Worm (Caenorhabditis elegans) whole organism, L1 larva: ENCODE results near the gene sup-26.

ENCODE experiments used
- C34B4.2 ChIP-seq: sonication (generic microtip); optimal IDR thresholded peaks from 2 replicates; lab custom pipeline; 2017; ENCODE audit warnings: mild to moderate bottlenecking, missing genetic modification characterization, missing compliant biosample characterization
- F16B12.6 ChIP-seq: fragments of 150-350 bp; optimal IDR thresholded peaks from 2 replicates; lab custom pipeline; 2014; ENCODE audit warnings: missing biosample characterization, missing genetic modification characterization
- blmp-1 ChIP-seq: fragments of 150-350 bp; optimal IDR thresholded peaks from 2 replicates; lab custom pipeline; 2014; ENCODE audit warnings: missing biosample characterization, missing genetic modification characterization
- ceh-88 ChIP-seq: fragments of 200-800 bp; sonication (Bioruptor generic); IDR thresholded peaks from 2 replicates; pipeline ENCODE4 v1.3.6; 2022; ENCODE audit warnings: missing genetic modification characterization, missing compliant biosample characterization
- dpl-1 ChIP-seq, 3 experiments: fragments of 150-350 bp in 2 of 3; sonication (generic microtip) in 1 of 3; optimal IDR thresholded peaks; 2 replicates each; lab custom pipeline; 2014 to 2017; ENCODE audit warnings: missing biosample characterization in 3 of 3, missing genetic modification characterization in 3 of 3, missing genetic modification reagents in 3 of 3
- dsc-1 ChIP-seq: sonication (generic microtip); optimal IDR thresholded peaks from 2 replicates; lab custom pipeline; 2016; ENCODE audit warnings: mild to moderate bottlenecking, missing genetic modification characterization, missing compliant biosample characterization
- efl-1 ChIP-seq, 4 experiments: fragments of 150-350 bp; optimal IDR thresholded peaks in 3 of 4; peaks in 1 of 4; 1 replicate in 1 of 4; 2 replicates in 3 of 4; lab custom pipeline; 2014; ENCODE audit warnings: missing biosample characterization in 2 of 4, missing genetic modification characterization in 2 of 4, missing genetic modification reagents in 2 of 4
- efl-3 ChIP-seq: fragments of 200-800 bp; sonication (Bioruptor generic); optimal IDR thresholded peaks from 2 replicates; lab custom pipeline; 2018; ENCODE audit warnings: mild to moderate bottlenecking, missing genetic modification characterization, missing compliant biosample characterization
- elt-3 ChIP-seq, 6 experiments: fragments of 150-350 bp in 1 of 6; sonication (generic microtip); optimal IDR thresholded peaks; 2 replicates each; lab custom pipeline; 2017 to 2018; ENCODE audit warnings: missing biosample characterization in 6 of 6, missing genetic modification characterization in 6 of 6, inconsistent platforms in 1 of 6
- fkh-4 ChIP-seq: sonication (generic microtip); optimal IDR thresholded peaks from 2 replicates; lab custom pipeline; 2016; ENCODE audit warnings: missing compliant biosample characterization, missing genetic modification characterization, borderline replicate concordance
- fkh-8 ChIP-seq: sonication (generic microtip); optimal IDR thresholded peaks from 2 replicates; lab custom pipeline; 2016; ENCODE audit warnings: mild to moderate bottlenecking, missing genetic modification characterization, missing compliant biosample characterization
- hlh-17 ChIP-seq: fragments of 200-800 bp; sonication (Bioruptor generic); optimal IDR thresholded peaks from 2 replicates; lab custom pipeline; 2018; ENCODE audit warnings: missing genetic modification characterization, mild to moderate bottlenecking, missing compliant biosample characterization, moderate library complexity, borderline replicate concordance
- lin-13 ChIP-seq: fragments of 150-350 bp; optimal IDR thresholded peaks from 2 replicates; lab custom pipeline; 2014; ENCODE audit warnings: missing biosample characterization, missing genetic modification reagents, missing genetic modification characterization
- lin-14 ChIP-seq: fragments of 200-800 bp; sonication (Bioruptor generic); optimal IDR thresholded peaks from 2 replicates; lab custom pipeline; 2018; ENCODE audit warnings: mild to moderate bottlenecking, missing genetic modification characterization, moderate library complexity, missing compliant biosample characterization
- lin-15B ChIP-seq: fragments of 150-350 bp; sonication (generic microtip); optimal IDR thresholded peaks from 3 replicates; lab custom pipeline; 2014; ENCODE audit warnings: missing biosample characterization, missing genetic modification characterization
- lin-35 ChIP-seq, 2 experiments: fragments of 150-350 bp; optimal IDR thresholded peaks; 2 replicates each; lab custom pipeline; 2014; ENCODE audit warnings: missing biosample characterization in 2 of 2, missing genetic modification characterization in 2 of 2, missing genetic modification reagents in 2 of 2
- lin-39 ChIP-seq: fragments of 150-350 bp; optimal IDR thresholded peaks from 2 replicates; lab custom pipeline; 2014; ENCODE audit warnings: missing biosample characterization, missing genetic modification reagents, missing genetic modification characterization
- lir-3 ChIP-seq: sonication (generic microtip); optimal IDR thresholded peaks from 2 replicates; lab custom pipeline; 2016; ENCODE audit warnings: mild to moderate bottlenecking, missing genetic modification characterization, moderate library complexity, missing compliant biosample characterization; ENCODE audit not compliant: poor library complexity
- lsy-2 ChIP-seq, 2 experiments: fragments of 150-350 bp; optimal IDR thresholded peaks; 2 replicates each; lab custom pipeline; 2014; ENCODE audit warnings: missing biosample characterization in 2 of 2, missing genetic modification characterization in 2 of 2
- mdl-1 ChIP-seq, 2 experiments: fragments of 150-350 bp; optimal IDR thresholded peaks; 2 replicates each; lab custom pipeline; 2014 to 2017; ENCODE audit warnings: missing biosample characterization in 2 of 2, missing genetic modification characterization in 2 of 2, inconsistent platforms in 1 of 2
- mef-2 ChIP-seq: fragments of 150-350 bp; optimal IDR thresholded peaks from 2 replicates; lab custom pipeline; 2014; ENCODE audit warnings: missing biosample characterization, missing genetic modification characterization
- mep-1 ChIP-seq: fragments of 150-350 bp; optimal IDR thresholded peaks from 2 replicates; lab custom pipeline; 2014; ENCODE audit warnings: missing biosample characterization, missing genetic modification characterization
- nhr-11 ChIP-seq: fragments of 150-350 bp; optimal IDR thresholded peaks from 2 replicates; lab custom pipeline; 2014; ENCODE audit warnings: missing biosample characterization, missing genetic modification characterization
- nhr-19 ChIP-seq: fragments of 200-800 bp; sonication (Bioruptor generic); conservative IDR thresholded peaks from 2 replicates; pipeline ENCODE4 v1.3.6; 2022; ENCODE audit warnings: missing genetic modification characterization, missing compliant biosample characterization
- nhr-20 ChIP-seq: sonication (generic microtip); optimal IDR thresholded peaks from 2 replicates; lab custom pipeline; 2016; ENCODE audit warnings: mild to moderate bottlenecking, missing genetic modification characterization, missing compliant biosample characterization
- nhr-47 ChIP-seq: sonication (generic microtip); optimal IDR thresholded peaks from 2 replicates; lab custom pipeline; 2016; ENCODE audit warnings: mild to moderate bottlenecking, missing genetic modification characterization, moderate library complexity, missing compliant biosample characterization
- nhr-71 ChIP-seq: sonication (generic microtip); optimal IDR thresholded peaks from 2 replicates; lab custom pipeline; 2016; ENCODE audit warnings: mild to moderate bottlenecking, missing genetic modification characterization, moderate library complexity, missing compliant biosample characterization
- nhr-85 ChIP-seq: sonication (generic microtip); peaks from one replicate; lab custom pipeline; 2016; ENCODE audit warnings: missing genetic modification characterization, inconsistent platforms, missing compliant biosample characterization
- pag-3 ChIP-seq: sonication (generic microtip); optimal IDR thresholded peaks from 2 replicates; lab custom pipeline; 2017; ENCODE audit warnings: missing genetic modification characterization, mild to moderate bottlenecking, missing compliant biosample characterization, antibody characterized with exemption, borderline replicate concordance; ENCODE audit not compliant: insufficient read depth
- rnt-1 ChIP-seq: sonication (generic microtip); optimal IDR thresholded peaks from 2 replicates; lab custom pipeline; 2016; ENCODE audit warnings: mild to moderate bottlenecking, missing genetic modification characterization, moderate library complexity, missing compliant biosample characterization
- snu-23 ChIP-seq: sonication (generic microtip); optimal IDR thresholded peaks from 2 replicates; lab custom pipeline; 2016; ENCODE audit warnings: missing genetic modification characterization, missing compliant biosample characterization
- sptf-1 ChIP-seq: fragments of 150-350 bp; optimal IDR thresholded peaks from 2 replicates; lab custom pipeline; 2014; ENCODE audit warnings: missing biosample characterization, missing genetic modification characterization
- swsn-7 ChIP-seq: sonication (generic microtip); optimal IDR thresholded peaks from 2 replicates; lab custom pipeline; 2016; ENCODE audit warnings: missing genetic modification characterization, missing compliant biosample characterization
- tbx-2 ChIP-seq: sonication (generic microtip); optimal IDR thresholded peaks from 2 replicates; lab custom pipeline; 2016; ENCODE audit warnings: missing genetic modification characterization, missing compliant biosample characterization
- unc-30 ChIP-seq: sonication (generic microtip); optimal IDR thresholded peaks from 2 replicates; lab custom pipeline; 2017; ENCODE audit warnings: missing biosample characterization, missing genetic modification characterization
- unc-62 ChIP-seq: fragments of 150-350 bp; optimal IDR thresholded peaks from 2 replicates; lab custom pipeline; 2014; ENCODE audit warnings: missing biosample characterization, missing genetic modification reagents, missing genetic modification characterization
- xbp-1 ChIP-seq: sonication (generic microtip); optimal IDR thresholded peaks from 2 replicates; lab custom pipeline; 2016; ENCODE audit warnings: missing genetic modification characterization, missing compliant biosample characterization

The sup-26 gene

ce11 chrIII:4321399-4321798 is 41.4 kb upstream of the sup-26 start, which contains the start of gene H38K22.7:
Gene H38K22.7 (plus strand): TSS chrIII:4321699.
- TF ChIP-seq rnt-1 (tag; lab: Kevin White, UChicago) (no peak), hlh-17 (GFP tag; lab: Kevin White, UChicago) (no peak), lin-13 (GFP tag; lab: Kevin White, UChicago) (no peak), lir-3 (no peak), unc-30 (tag; lab: Kevin White, UChicago) (no peak), fkh-8 (no peak)

- TF ChIP-seq mef-2 (tag; lab: Kevin White, UChicago) (no peak), ceh-88 (GFP tag; lab: Robert Waterston, UW) (no peak), unc-62 (GFP tag; lab: Kevin White, UChicago) (no peak), efl-3 (no peak), efl-1 (optimal IDR thresholded peaks at IDR 0.05; lab: Kevin White, UChicago) (no peak), efl-1 (GFP tag; optimal IDR thresholded peaks at IDR 0.05 in 1 of 2; lab: Kevin White, UChicago) (peak in 1 of 2 experiments; percentile 48)
Measured at ce11 chrIII:4320113-4320512, 40.1 kb upstream of the sup-26 start, which contains the start of gene H38K22.6. Gene H38K22.6 (plus strand): TSS chrIII:4320413.

DNA sequence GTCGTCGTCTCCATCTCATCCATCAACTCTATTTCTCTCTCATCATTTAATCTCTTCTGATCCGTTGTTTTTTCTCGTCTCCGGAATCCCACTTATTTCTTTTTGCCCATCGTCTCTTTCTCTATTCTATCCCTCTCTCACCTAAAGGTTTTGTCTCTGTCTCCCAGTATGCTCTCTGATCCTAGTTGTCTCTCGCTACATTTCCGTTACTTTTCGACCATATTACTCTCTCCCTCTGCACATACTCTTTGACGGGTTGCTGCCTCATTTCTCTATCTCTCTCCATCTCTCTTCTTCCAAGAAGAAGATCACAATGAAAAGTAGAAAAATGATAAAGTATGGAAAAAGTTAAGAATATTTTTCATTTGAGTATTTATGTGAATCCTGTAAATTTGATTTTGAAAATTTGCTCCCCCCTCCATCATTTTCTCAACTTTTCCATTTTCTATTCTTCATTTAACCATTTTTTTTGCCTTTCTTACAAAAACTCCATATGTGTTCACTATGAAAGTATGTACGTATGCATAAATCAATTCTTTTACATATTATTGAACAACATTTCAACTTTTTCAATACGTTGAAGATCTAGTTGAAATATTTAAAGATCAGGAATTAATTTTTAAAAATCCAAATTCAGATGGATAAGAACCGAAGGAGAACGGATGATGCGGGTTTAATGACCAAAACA is 37.2 kb upstream of the sup-26 start, which contains the start of gene tag-131:
Gene tag-131 (plus strand): TSS at position 638 of the 688 bp plus-strand sequence.
- TF ChIP-seq sptf-1 (tag; lab: Kevin White, UChicago) (no peak), nhr-19 (peak; percentile 43), C34B4.2 (tag; lab: Kevin White, UChicago) (no peak), pag-3 (tag; lab: Kevin White, UChicago) (no peak), blmp-1 (tag; lab: Kevin White, UChicago) (peak; percentile 64), lsy-2 (tag; optimal IDR thresholded peaks at IDR 0.05; lab: Kevin White, UChicago) (peak; percentile 38 to 67), nhr-85 (tag; lab: Kevin White, UChicago) (no peak), dpl-1 (GFP tag; optimal IDR thresholded peaks at IDR 0.05; lab: Kevin White, UChicago) (peak; percentile 3 to 20 (median 4)), mdl-1 (tag; optimal IDR thresholded peaks at IDR 0.05; lab: Kevin White, UChicago) (peak in 1 of 2 experiments; percentile 26), dsc-1 (tag; lab: Kevin White, UChicago) (peak; percentile 67), fkh-4 (tag; lab: Kevin White, UChicago) (no peak), nhr-47 (tag; lab: Kevin White, UChicago) (peak; percentile 36), lin-15B (tag; lab: Kevin White, UChicago) (no peak), swsn-7 (tag; lab: Kevin White, UChicago) (peak; percentile 50), lin-14 (GFP tag; lab: Kevin White, UChicago) (peak; percentile 61), tbx-2 (tag; lab: Kevin White, UChicago) (peak; percentile 22), F16B12.6 (tag; lab: Kevin White, UChicago) (no peak), elt-3 (tag; optimal IDR thresholded peaks at IDR 0.05; lab: Kevin White, UChicago) (peak in 2 of 6 experiments; percentile 10 to 24), nhr-11 (tag; lab: Kevin White, UChicago) (peak; percentile 41), lir-3 (peak; percentile 16), efl-1 (optimal IDR thresholded peaks at IDR 0.05; lab: Kevin White, UChicago) (peak; percentile 48 to 57), efl-1 (GFP tag; optimal IDR thresholded peaks at IDR 0.05 in 1 of 2; lab: Kevin White, UChicago) (no peak), xbp-1 (tag; lab: Kevin White, UChicago) (peak; percentile 8), nhr-71 (tag; lab: Kevin White, UChicago) (peak; percentile 80), rnt-1 (tag; lab: Kevin White, UChicago) (peak; percentile 74), mep-1 (peak; percentile 13), lin-35 (GFP tag; optimal IDR thresholded peaks at IDR 0.05; lab: Kevin White, UChicago) (peak; percentile 17 to 36), snu-23 (GFP tag; lab: Kevin White, UChicago) (peak; percentile 75), lin-39 (tag; lab: Kevin White, UChicago) (peak; percentile 8), nhr-20 (tag; lab: Kevin White, UChicago) (peak; percentile 63)
- TF ChIP-seq, all 84 proteins: peak for 22
